Fruit fly (Drosophila melanogaster): ENCODE data around the gene PolA1.

PolA1 gene

DNA sequence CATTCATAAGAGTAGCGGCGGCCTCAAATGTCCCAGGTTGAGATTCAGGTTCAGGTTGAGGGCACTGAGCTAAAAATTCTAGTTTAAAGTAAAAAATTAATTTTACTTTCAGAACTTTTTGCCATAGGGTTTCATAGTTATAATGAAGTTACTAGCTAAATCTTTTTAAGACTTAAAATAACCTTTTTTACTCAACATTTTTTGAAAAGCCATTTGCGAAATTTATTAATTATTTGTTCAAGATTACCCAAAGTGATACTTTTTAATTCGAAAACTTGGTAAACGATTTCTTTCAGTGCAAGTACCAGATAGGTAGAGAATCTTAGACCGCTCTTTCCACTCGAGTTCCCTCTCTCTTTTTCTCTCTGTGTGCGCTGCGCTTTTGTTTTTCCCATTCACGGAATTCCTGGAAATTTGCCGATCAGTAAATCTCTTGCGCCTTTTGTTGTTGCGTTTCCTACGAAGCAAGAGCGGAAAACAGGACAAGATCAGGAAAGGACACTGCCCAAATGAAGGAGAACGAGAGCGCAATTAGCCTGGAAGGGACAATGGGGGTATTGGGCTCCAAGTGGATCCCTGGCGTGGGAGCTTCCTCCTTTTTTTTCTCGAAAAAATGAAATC lies 29.9 kb downstream of the PolA1 start:
- TF ChIP-seq Eip93F (GFP tag; optimal IDR thresholded peaks at IDR 0.05) (peak; percentile 40), net (GFP tag; optimal IDR thresholded peaks at IDR 0.05) (peak; percentile 87), achi (GFP tag; optimal IDR thresholded peaks at IDR 0.05) (peak; percentile 91), ss (GFP tag; optimal IDR thresholded peaks at IDR 0.05) (peak; percentile 92 to 94), Met (GFP tag; optimal IDR thresholded peaks at IDR 0.05) (peak; percentile 91), CG6163 (GFP tag; IDR thresholded peaks at IDR 0.05) (peak; percentile 77; the same call in 2 of the 3 replicates), CG3919 (GFP tag; optimal IDR thresholded peaks at IDR 0.05) (peak; percentile 93), Sox15 (GFP tag; optimal IDR thresholded peaks at IDR 0.05) (peak; percentile 74), CG10631 (GFP tag; optimal IDR thresholded peaks at IDR 0.05) (peak; percentile 89), pdm3 (GFP tag; optimal IDR thresholded peaks at IDR 0.05) (peak; percentile 88), Hr38 (GFP tag; optimal IDR thresholded peaks at IDR 0.05) (no peak), Ets21C (GFP tag; optimal IDR thresholded peaks at IDR 0.05) (peak; percentile 75), CG9139 (GFP tag; optimal IDR thresholded peaks at IDR 0.05) (peak; percentile 88), Eip75B (GFP tag; optimal IDR thresholded peaks at IDR 0.05) (peak; percentile 93), CG15336 (GFP tag; IDR thresholded peaks at IDR 0.05) (peak; percentile 75), CG6792 (GFP tag; optimal IDR thresholded peaks at IDR 0.05) (peak; percentile 88), Ets96B (tag; optimal IDR thresholded peaks at IDR 0.05) (peak; percentile 92), CG31627 (GFP tag; optimal IDR thresholded peaks at IDR 0.05) (peak; percentile 84), Hr39 (GFP tag; optimal IDR thresholded peaks at IDR 0.05) (peak; percentile 79), acj6 (GFP tag; optimal IDR thresholded peaks at IDR 0.05) (peak; percentile 89), dac (GFP tag; optimal IDR thresholded peaks at IDR 0.05) (no peak), CG8319 (GFP tag; optimal IDR thresholded peaks at IDR 0.05) (peak; percentile 80), CG11294 (GFP tag; IDR thresholded peaks at IDR 0.05) (no peak), Gug (GFP tag; IDR thresholded peaks at IDR 0.05) (peak; percentile 58), CG4318 (GFP tag; optimal IDR thresholded peaks at IDR 0.05) (peak; percentile 43), Smox (GFP tag; optimal IDR thresholded peaks at IDR 0.05) (peak; percentile 84), CG11902 (GFP tag; optimal IDR thresholded peaks at IDR 0.05) (peak; percentile 79), lz (GFP tag; optimal IDR thresholded peaks at IDR 0.05) (peak; percentile 88), cyc (GFP tag; optimal IDR thresholded peaks at IDR 0.05) (peak; percentile 85), Blimp-1 (GFP tag; optimal IDR thresholded peaks at IDR 0.05) (peak; percentile 67), svp (GFP tag) (peak; percentile 97), fkh (GFP tag; optimal IDR thresholded peaks at IDR 0.05) (no peak), fd59A (GFP tag; optimal IDR thresholded peaks at IDR 0.05) (peak; percentile 89), Sox14 (GFP tag; optimal IDR thresholded peaks at IDR 0.05) (peak; percentile 89), CG16779 (tag; optimal IDR thresholded peaks at IDR 0.05) (peak; percentile 81), topi (GFP tag; optimal IDR thresholded peaks at IDR 0.05) (peak; percentile 92), esn (GFP tag; optimal IDR thresholded peaks at IDR 0.05) (peak; percentile 92), CG3032 (tag; optimal IDR thresholded peaks at IDR 0.05) (peak; percentile 94), vri (GFP tag; optimal IDR thresholded peaks at IDR 0.05) (peak; percentile 73), CG10669 (GFP tag; optimal IDR thresholded peaks at IDR 0.05) (peak; percentile 89), CG7368 (GFP tag; optimal IDR thresholded peaks at IDR 0.05) (peak; percentile 79), Lpt (GFP tag; optimal IDR thresholded peaks at IDR 0.05) (peak; percentile 81), CG11762 (GFP tag; optimal IDR thresholded peaks at IDR 0.05; ENCODE audit: insufficient read depth) (peak; percentile 82), dsx (GFP tag; optimal IDR thresholded peaks at IDR 0.05; ENCODE audit: poor library complexity, severe bottlenecking) (peak; percentile 93), Hr4 (GFP tag; optimal IDR thresholded peaks at IDR 0.05) (peak; percentile 66), CG6276 (GFP tag; optimal IDR thresholded peaks at IDR 0.05) (peak; percentile 56), fd85E (GFP tag; optimal IDR thresholded peaks at IDR 0.05) (peak; percentile 54), salr (GFP tag; optimal IDR thresholded peaks at IDR 0.05) (peak; percentile 63 to 86), Sox102F (GFP tag; optimal IDR thresholded peaks at IDR 0.05) (peak; percentile 86), eg (GFP tag; IDR thresholded peaks at IDR 0.05) (peak; percentile 5; the same call in 1 of the 3 replicates), CG32006 (GFP tag; optimal IDR thresholded peaks at IDR 0.05) (peak; percentile 78)
